Fruit fly (Drosophila melanogaster) whole organism, embryonic: ENCODE data around the gene eIF3i.

Experiments used
- B-H1 ChIP-seq: fragments of 200-800 bp; sonication (Bioruptor generic); IDR thresholded peaks from 3 replicates; pipeline ENCODE4 v1.3.6; 2022; ENCODE audit warnings: missing biosample characterization, missing genetic modification characterization
- CG10959 ChIP-seq: fragments of 200-800 bp; sonication (Bioruptor generic); IDR thresholded peaks from 2 replicates; pipeline ENCODE4 v1.3.6; 2022; ENCODE audit warnings: missing biosample characterization, missing genetic modification characterization
- CG12071 ChIP-seq: fragments of 200-800 bp; sonication (Bioruptor generic); optimal IDR thresholded peaks from 3 replicates; lab custom pipeline; 2018; ENCODE audit warnings: missing biosample characterization, mild to moderate bottlenecking, missing genetic modification characterization
- CG12391 ChIP-seq: fragments of 200-800 bp; sonication (Bioruptor generic); optimal IDR thresholded peaks from 3 replicates; lab custom pipeline; 2018; ENCODE audit warnings: missing biosample characterization, mild to moderate bottlenecking, missing genetic modification characterization, moderate library complexity
- CG13123 ChIP-seq: fragments of 200-800 bp; sonication (Bioruptor generic); optimal IDR thresholded peaks from 2 replicates; lab custom pipeline; 2016; ENCODE audit warnings: missing biosample characterization, missing genetic modification characterization
- CG15696 ChIP-seq: fragments of 200-800 bp; sonication (Bioruptor generic); optimal IDR thresholded peaks from 2 replicates; lab custom pipeline; 2019; ENCODE audit warnings: missing biosample characterization, mild to moderate bottlenecking, missing genetic modification characterization, moderate library complexity
- CG16779 ChIP-seq: fragments of 200-800 bp; sonication (Bioruptor generic); IDR thresholded peaks from 2 replicates; pipeline ENCODE4 v1.3.6; 2022; ENCODE audit warnings: missing biosample characterization, missing genetic modification characterization
- CG16815 ChIP-seq: fragments of 200-800 bp; sonication (Bioruptor generic); optimal IDR thresholded peaks from 3 replicates; lab custom pipeline; 2017; ENCODE audit warnings: missing biosample characterization, mild to moderate bottlenecking, missing genetic modification characterization
- CG17568 ChIP-seq: fragments of 200-800 bp; sonication (Bioruptor generic); optimal IDR thresholded peaks from 2 replicates; lab custom pipeline; 2018; ENCODE audit warnings: missing biosample characterization, mild to moderate bottlenecking, missing genetic modification characterization, moderate library complexity
- CG17612 ChIP-seq: fragments of 200-800 bp; sonication (Bioruptor generic); IDR thresholded peaks from 2 replicates; pipeline ENCODE4 v1.3.6; 2022; ENCODE audit warnings: missing biosample characterization, missing genetic modification characterization
- CG17912 ChIP-seq: fragments of 200-800 bp; sonication (Bioruptor generic); optimal IDR thresholded peaks from 2 replicates; lab custom pipeline; 2018; ENCODE audit warnings: missing biosample characterization, mild to moderate bottlenecking, missing genetic modification characterization
- CG1832 ChIP-seq: fragments of 200-800 bp; sonication (Bioruptor generic); optimal IDR thresholded peaks from 2 replicates; lab custom pipeline; 2017; ENCODE audit warnings: missing biosample characterization, mild to moderate bottlenecking, missing genetic modification characterization, inconsistent platforms
- CG18619 ChIP-seq: fragments of 200-800 bp; sonication (Bioruptor generic); optimal IDR thresholded peaks from 3 replicates; lab custom pipeline; 2017; ENCODE audit warnings: missing biosample characterization, mild to moderate bottlenecking, missing genetic modification characterization
- CG33557 ChIP-seq: fragments of 200-800 bp; sonication (Bioruptor generic); optimal IDR thresholded peaks from 2 replicates; lab custom pipeline; 2019; ENCODE audit warnings: missing biosample characterization, mild to moderate bottlenecking, missing genetic modification characterization, moderate library complexity
- CG34422 ChIP-seq: fragments of 200-800 bp; sonication (Bioruptor generic); IDR thresholded peaks from 3 replicates; pipeline ENCODE4 v1.3.6; 2022; ENCODE audit warnings: missing biosample characterization, missing genetic modification characterization
- CG3838 ChIP-seq: fragments of 200-800 bp; sonication (Bioruptor generic); optimal IDR thresholded peaks from 3 replicates; lab custom pipeline; 2016; ENCODE audit warnings: missing biosample characterization, missing genetic modification characterization
- CG4328 ChIP-seq: fragments of 200-800 bp; sonication (Bioruptor generic); optimal IDR thresholded peaks from 3 replicates; lab custom pipeline; 2017; ENCODE audit warnings: missing biosample characterization, missing genetic modification reagents, missing genetic modification characterization
- CG4854 ChIP-seq: fragments of 200-800 bp; sonication (Bioruptor generic); optimal IDR thresholded peaks from 2 replicates; lab custom pipeline; 2016; ENCODE audit warnings: missing biosample characterization, missing genetic modification characterization, inconsistent platforms
- CG6654 ChIP-seq: fragments of 200-800 bp; sonication (Bioruptor generic); optimal IDR thresholded peaks from 2 replicates; lab custom pipeline; 2017; ENCODE audit warnings: missing biosample characterization, mild to moderate bottlenecking, missing genetic modification characterization
- CG6765 ChIP-seq: fragments of 200-800 bp; sonication (Bioruptor generic); optimal IDR thresholded peaks from 3 replicates; lab custom pipeline; 2017; ENCODE audit warnings: missing biosample characterization, mild to moderate bottlenecking, missing genetic modification characterization
- CG7357 ChIP-seq: fragments of 200-800 bp; sonication (Bioruptor generic); IDR thresholded peaks from 3 replicates; pipeline ENCODE4 v1.3.6; 2022; ENCODE audit warnings: missing biosample characterization, missing genetic modification characterization
- CG7928 ChIP-seq: fragments of 200-800 bp; sonication (Bioruptor generic); optimal IDR thresholded peaks from 2 replicates; lab custom pipeline; 2017; ENCODE audit warnings: missing biosample characterization, mild to moderate bottlenecking, missing genetic modification characterization
- CG7963 ChIP-seq: fragments of 200-800 bp; sonication (Bioruptor generic); IDR thresholded peaks from 3 replicates; pipeline ENCODE4 v1.3.6; 2022; ENCODE audit warnings: missing biosample characterization, missing genetic modification characterization; ENCODE audit not compliant: partially characterized antibody
- Dfd ChIP-seq, 2 experiments: fragments of >200 bp; optimal IDR thresholded peaks; 2 replicates each; lab custom pipeline; 2017; ENCODE audit warnings: missing biosample characterization in 2 of 2, missing genetic modification characterization in 2 of 2
- Fer2 ChIP-seq: fragments of 200-800 bp; sonication (Bioruptor generic); optimal IDR thresholded peaks from 2 replicates; lab custom pipeline; 2018; ENCODE audit warnings: missing biosample characterization, mild to moderate bottlenecking, missing genetic modification characterization, moderate library complexity
- Fer3 ChIP-seq: fragments of 200-800 bp; sonication (Bioruptor generic); optimal IDR thresholded peaks from 2 replicates; lab custom pipeline; 2018; ENCODE audit warnings: missing biosample characterization, mild to moderate bottlenecking, missing genetic modification characterization, moderate library complexity
- NFAT ChIP-seq: fragments of 200-800 bp; sonication (Bioruptor generic); IDR thresholded peaks from 2 replicates; pipeline ENCODE4 v1.3.6; 2022; ENCODE audit warnings: missing biosample characterization, missing genetic modification characterization
- Poxn ChIP-seq: fragments of 200-800 bp; sonication (Bioruptor generic); IDR thresholded peaks from 2 replicates; pipeline ENCODE4 v1.3.6; 2022; ENCODE audit warnings: missing biosample characterization, missing genetic modification characterization
- Side ChIP-seq: fragments of 200-800 bp; sonication (Bioruptor generic); optimal IDR thresholded peaks from 2 replicates; lab custom pipeline; 2016; ENCODE audit warnings: missing biosample characterization, missing genetic modification characterization
- Six4 ChIP-seq: fragments of 200-800 bp; sonication (Bioruptor generic); optimal IDR thresholded peaks from 2 replicates; lab custom pipeline; 2016; ENCODE audit warnings: missing biosample characterization, missing genetic modification characterization
- abd-A ChIP-seq: fragments of 200-800 bp; sonication (Bioruptor generic); optimal IDR thresholded peaks from 3 replicates; lab custom pipeline; 2019; ENCODE audit warnings: missing biosample characterization, mild to moderate bottlenecking, missing genetic modification characterization, moderate library complexity
- ara ChIP-seq: fragments of 200-800 bp; sonication (Bioruptor generic); IDR thresholded peaks from 2 replicates; pipeline ENCODE4 v1.3.6; 2022; ENCODE audit warnings: missing biosample characterization, missing genetic modification characterization
- btn ChIP-seq: fragments of 200-800 bp; sonication (Bioruptor generic); optimal IDR thresholded peaks from 2 replicates; lab custom pipeline; 2016; ENCODE audit warnings: missing biosample characterization, missing genetic modification characterization
- chn ChIP-seq: fragments of 200-800 bp; sonication (Bioruptor generic); optimal IDR thresholded peaks from 2 replicates; lab custom pipeline; 2016; ENCODE audit warnings: missing biosample characterization, missing genetic modification characterization
- cwo ChIP-seq: fragments of 200-800 bp; sonication (Bioruptor generic); optimal IDR thresholded peaks from 3 replicates; lab custom pipeline; 2017; ENCODE audit warnings: missing biosample characterization, missing genetic modification characterization, mild to moderate bottlenecking, moderate library complexity, missing genetic modification reagents
- dysf ChIP-seq: fragments of 200-800 bp; sonication (Bioruptor generic); IDR thresholded peaks from 3 replicates; pipeline ENCODE4 v1.3.6; 2022; ENCODE audit warnings: missing biosample characterization, missing genetic modification characterization
- emc ChIP-seq: fragments of 200-800 bp; sonication (Bioruptor generic); optimal IDR thresholded peaks from 2 replicates; lab custom pipeline; 2016; ENCODE audit warnings: missing biosample characterization, missing genetic modification characterization
- ems ChIP-seq: fragments of 200-800 bp; sonication (Bioruptor generic); optimal IDR thresholded peaks from 3 replicates; lab custom pipeline; 2016; ENCODE audit warnings: missing biosample characterization, missing genetic modification characterization
- fu2 ChIP-seq: fragments of 200-800 bp; sonication (Bioruptor generic); optimal IDR thresholded peaks from 2 replicates; lab custom pipeline; 2016; ENCODE audit warnings: missing biosample characterization, missing genetic modification characterization
- h ChIP-seq: fragments of >200 bp; optimal IDR thresholded peaks from 2 replicates; lab custom pipeline; 2017
- her ChIP-seq: fragments of 200-800 bp; sonication (Bioruptor generic); optimal IDR thresholded peaks from 2 replicates; lab custom pipeline; 2016; ENCODE audit warnings: missing biosample characterization, missing genetic modification characterization
- hth ChIP-seq: fragments of >200 bp; optimal IDR thresholded peaks from 2 replicates; lab custom pipeline; 2017; ENCODE audit warnings: inconsistent platforms
- ind ChIP-seq: fragments of 200-800 bp; sonication (Bioruptor generic); optimal IDR thresholded peaks from 3 replicates; lab custom pipeline; 2016; ENCODE audit warnings: missing biosample characterization, missing genetic modification characterization
- jigr1 ChIP-seq: fragments of 200-800 bp; sonication (Bioruptor generic); IDR thresholded peaks from 3 replicates; pipeline ENCODE4 v1.3.6; 2022; ENCODE audit warnings: missing biosample characterization, missing genetic modification characterization
- lbe ChIP-seq: fragments of 200-800 bp; sonication (Bioruptor generic); optimal IDR thresholded peaks from 2 replicates; lab custom pipeline; 2016; ENCODE audit warnings: missing biosample characterization, mild to moderate bottlenecking, missing genetic modification characterization
- pb ChIP-seq: fragments of 200-800 bp; sonication (Bioruptor generic); optimal IDR thresholded peaks from 3 replicates; lab custom pipeline; 2016; ENCODE audit warnings: missing biosample characterization, missing genetic modification characterization
- pita ChIP-seq: fragments of 200-800 bp; sonication (Bioruptor generic); optimal IDR thresholded peaks from 2 replicates; lab custom pipeline; 2017; ENCODE audit warnings: missing biosample characterization, mild to moderate bottlenecking, missing genetic modification characterization
- psq ChIP-seq: fragments of 200-800 bp; sonication (Bioruptor generic); optimal IDR thresholded peaks from 2 replicates; lab custom pipeline; 2017; ENCODE audit warnings: missing biosample characterization, missing genetic modification characterization
- sr ChIP-seq: fragments of 200-800 bp; sonication (Bioruptor generic); IDR thresholded peaks from 3 replicates; pipeline ENCODE4 v1.3.6; 2022; ENCODE audit warnings: missing biosample characterization, missing genetic modification characterization
- tll ChIP-seq, 2 experiments: fragments of 200-800 bp in 1 of 2; fragments of >200 bp in 1 of 2; sonication (Bioruptor generic) in 1 of 2; optimal IDR thresholded peaks; 2 replicates each; lab custom pipeline; 2017 to 2019; ENCODE audit warnings: missing biosample characterization in 2 of 2, missing genetic modification characterization in 2 of 2, mild to moderate bottlenecking in 1 of 2, moderate library complexity in 1 of 2
- tup ChIP-seq: fragments of 200-800 bp; sonication (Bioruptor generic); optimal IDR thresholded peaks from 2 replicates; lab custom pipeline; 2016; ENCODE audit warnings: missing biosample characterization, mild to moderate bottlenecking, missing genetic modification characterization, moderate library complexity
- wor ChIP-seq: fragments of 200-800 bp; sonication (Bioruptor generic); IDR thresholded peaks from 2 replicates; pipeline ENCODE4 v1.3.6; 2022; ENCODE audit warnings: missing biosample characterization, missing genetic modification characterization

Gene eIF3i

DNA sequence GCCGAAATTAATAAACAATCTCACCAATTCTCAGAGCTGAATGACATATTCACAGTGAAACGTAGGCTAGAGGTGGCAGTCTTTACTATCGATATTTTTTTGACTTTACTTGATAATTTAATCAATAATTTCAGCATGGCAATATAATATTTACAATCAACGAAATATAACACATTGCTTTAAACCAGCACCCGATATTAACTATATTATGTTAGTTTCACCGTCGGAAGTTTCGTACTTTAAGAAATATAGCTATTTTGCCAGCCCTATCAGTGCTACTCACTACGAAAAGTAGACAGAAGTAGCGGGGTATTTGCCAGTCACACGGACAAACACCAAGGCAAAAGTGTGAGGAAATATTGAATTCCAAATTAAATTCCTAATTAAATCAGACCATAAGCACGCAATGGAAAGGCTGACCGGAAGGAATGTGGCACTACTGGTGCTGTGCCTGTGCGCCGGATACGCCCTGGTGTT is 43.2 kb upstream of the eIF3i start, which contains the start of the genes CG31917, Tfb5 and SelT (continued):
- TF ChIP-seq CG12391 (tag; lab: Kevin White, UChicago) (peak; percentile 82), CG4328 (GFP tag; lab: Kevin White, UChicago) (peak; percentile 5), tll (GFP tag; optimal IDR thresholded peaks at IDR 0.05; lab: Kevin White, UChicago) (peak in 1 of 2 experiments; percentile 64), dysf (peak; percentile 57; the same call in 1 of the 3 replicates), CG7928 (peak; percentile 46), CG17612 (GFP tag; lab: Robert Waterston, UW) (no peak), CG3838 (GFP tag; lab: Kevin White, UChicago) (peak; percentile 38), wor (GFP tag; lab: Robert Waterston, UW) (no peak), emc (no peak), ind (peak; percentile 47), CG17912 (GFP tag; lab: Kevin White, UChicago) (no peak), Six4 (GFP tag; lab: Kevin White, UChicago) (no peak), CG10959 (no peak), CG7963 (GFP tag; lab: Robert Waterston, UW) (no peak), CG13123 (GFP tag; lab: Kevin White, UChicago) (no peak), pb (GFP tag; lab: Kevin White, UChicago) (no peak), CG12071 (no peak), Side (GFP tag; lab: Kevin White, UChicago) (no peak), h (lab: Kevin White, UChicago) (no peak), chn (GFP tag; lab: Kevin White, UChicago) (peak; percentile 9), CG6765 (GFP tag; lab: Kevin White, UChicago) (no peak), CG18619 (GFP tag; lab: Kevin White, UChicago) (no peak), btn (GFP tag; lab: Kevin White, UChicago) (no peak), B-H1 (GFP tag; lab: Robert Waterston, UW) (no peak), psq (no peak), Poxn (GFP tag; lab: Robert Waterston, UW) (no peak), ara (GFP tag; lab: Robert Waterston, UW) (no peak), hth (no peak), CG34422 (GFP tag; lab: Robert Waterston, UW) (peak; percentile 39; the same call in 2 of the 3 replicates), NFAT (no peak), tup (no peak), CG6654 (GFP tag; lab: Kevin White, UChicago) (no peak), sr (no peak), fu2 (GFP tag; lab: Kevin White, UChicago) (peak; percentile 59), Fer3 (peak; percentile 18), CG16815 (no peak), her (GFP tag; lab: Kevin White, UChicago) (peak; percentile 24), pita (no peak), Dfd (GFP tag; optimal IDR thresholded peaks at IDR 0.05; lab: Kevin White, UChicago) (no peak), cwo (GFP tag; lab: Kevin White, UChicago) (peak; percentile 28), CG15696 (tag; lab: Kevin White, UChicago) (peak; percentile 50), CG4854 (GFP tag; lab: Kevin White, UChicago) (peak; percentile 39), CG7357 (no peak), jigr1 (GFP tag; lab: Robert Waterston, UW) (no peak), ems (GFP tag; lab: Kevin White, UChicago) (peak; percentile 8), abd-A (tag; lab: Kevin White, UChicago) (no peak), lbe (GFP tag; lab: Kevin White, UChicago) (peak; percentile 48), CG1832 (GFP tag; lab: Kevin White, UChicago) (no peak), CG16779 (no peak), Fer2 (peak; percentile 17), CG33557 (GFP tag; lab: Kevin White, UChicago) (peak; percentile 56), CG17568 (no peak)
